Fruit fly (Drosophila melanogaster): ENCODE data around the gene CG9988.

CG9988 gene

DNA sequence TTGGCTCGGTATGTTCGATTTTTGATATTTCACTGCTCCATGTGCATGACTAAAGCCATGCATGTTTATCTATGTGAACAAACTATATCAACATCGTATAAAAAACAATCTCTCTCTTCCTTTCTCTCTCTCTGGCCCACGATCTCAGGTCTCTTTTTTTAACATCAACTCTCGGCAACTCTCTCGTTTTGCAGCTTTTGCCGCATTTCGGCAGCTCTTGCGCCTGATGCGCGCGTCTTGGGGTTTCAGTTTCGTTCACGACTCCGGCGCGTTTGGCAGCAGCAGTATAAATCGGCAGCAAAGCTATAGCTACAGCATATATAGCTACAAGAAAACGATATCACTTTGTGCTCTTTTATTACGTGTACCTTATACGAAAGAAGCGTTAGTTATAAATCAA is 38.6 kb downstream of the CG9988 start, which contains the start of gene snu:
Gene snu (plus strand): TSS at position 254 of the 400 bp plus-strand sequence.
- TF ChIP-seq bab1 (GFP tag; optimal IDR thresholded peaks at IDR 0.05) (no peak), Hr96 (GFP tag; optimal IDR thresholded peaks at IDR 0.05) (no peak), CG7045 (GFP tag; optimal IDR thresholded peaks at IDR 0.05) (no peak), CG12768 (GFP tag; optimal IDR thresholded peaks at IDR 0.05) (no peak), CG1620 (GFP tag; optimal IDR thresholded peaks at IDR 0.05) (no peak), CG5204 (GFP tag; optimal IDR thresholded peaks at IDR 0.05) (no peak), cic (GFP tag; optimal IDR thresholded peaks at IDR 0.05) (no peak), CG33017 (tag; optimal IDR thresholded peaks at IDR 0.05) (no peak), CG7101 (tag; optimal IDR thresholded peaks at IDR 0.05) (no peak), Clk (GFP tag; optimal IDR thresholded peaks at IDR 0.05) (no peak), CG14711 (tag; optimal IDR thresholded peaks at IDR 0.05) (no peak)

DNA sequence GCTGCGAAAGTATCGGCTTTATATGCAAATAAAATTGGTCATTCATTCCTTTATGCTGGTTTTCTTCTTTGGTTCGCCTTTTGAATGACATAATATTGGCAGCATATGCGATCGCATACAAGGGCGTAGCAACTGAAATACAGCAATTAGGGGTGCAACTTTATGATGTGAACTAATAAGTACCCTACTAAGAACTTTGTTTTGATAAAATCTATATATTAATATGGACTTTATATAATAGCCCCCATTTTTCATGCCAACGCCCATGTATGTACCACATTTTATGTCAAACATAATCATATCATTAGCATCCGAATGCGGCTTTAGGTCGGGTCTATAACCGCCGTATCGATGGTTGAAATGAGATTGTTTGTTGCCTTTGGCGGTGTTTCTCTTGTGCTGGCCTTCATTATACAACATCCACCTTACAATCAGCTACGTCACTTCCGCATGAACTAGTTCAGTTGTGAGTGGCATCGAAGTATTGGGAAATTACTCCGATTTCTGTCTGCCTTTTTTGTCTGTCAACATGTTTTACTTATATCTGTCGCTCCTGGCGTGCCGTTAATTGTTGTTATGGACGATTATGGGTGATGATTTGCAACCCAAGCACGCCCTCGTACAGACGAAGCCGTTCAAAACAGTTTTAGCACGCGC is 40.8 kb downstream of the CG9988 start:
- TF ChIP-seq CG11617 (GFP tag; optimal IDR thresholded peaks at IDR 0.05) (no peak), pad (GFP tag; optimal IDR thresholded peaks at IDR 0.05) (no peak), cnc (optimal IDR thresholded peaks at IDR 0.05) (no peak), ovo (GFP tag; optimal IDR thresholded peaks at IDR 0.05) (no peak), CG33017 (tag; optimal IDR thresholded peaks at IDR 0.05) (no peak), tj (GFP tag; optimal IDR thresholded peaks at IDR 0.05) (no peak), CG1620 (GFP tag; optimal IDR thresholded peaks at IDR 0.05) (no peak), Clk (GFP tag; optimal IDR thresholded peaks at IDR 0.05) (no peak)

DNA sequence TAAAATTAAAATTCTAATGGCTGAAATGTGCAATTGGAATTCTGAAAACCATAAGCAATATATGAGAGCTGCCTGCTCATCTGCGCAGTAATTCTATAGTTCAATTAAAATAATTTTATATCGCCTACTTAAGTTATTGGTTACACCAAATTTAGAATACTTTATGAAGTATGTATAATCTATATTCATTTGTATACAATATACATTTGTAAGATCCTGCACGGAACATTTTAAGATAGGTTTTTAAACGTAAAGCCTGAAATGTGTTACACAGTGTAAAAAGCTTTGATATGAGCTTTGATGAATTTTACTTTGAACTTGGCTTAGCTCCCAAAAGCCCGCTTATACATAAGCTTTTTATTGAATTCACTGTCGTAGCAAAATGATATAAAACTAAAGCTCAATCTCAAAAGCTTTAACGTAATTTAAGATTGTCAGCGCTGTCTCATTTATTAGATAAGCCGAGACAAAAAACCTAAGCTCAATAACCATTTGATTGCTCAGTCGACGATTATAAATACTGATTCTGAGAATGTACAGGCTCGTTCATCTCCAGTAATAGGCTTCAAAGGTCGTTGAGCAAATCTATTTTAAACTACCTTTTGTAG is 41.4 kb downstream of the CG9988 start:
- peak; percentile 20 for TF ChIP-seq bab1 (GFP tag; optimal IDR thresholded peaks at IDR 0.05)
- no peak for TF ChIP-seq cic (GFP tag; optimal IDR thresholded peaks at IDR 0.05)
- no peak for TF ChIP-seq CG5204 (GFP tag; optimal IDR thresholded peaks at IDR 0.05)
- no peak for TF ChIP-seq Hr96 (GFP tag; optimal IDR thresholded peaks at IDR 0.05)
- TF ChIP-seq pad (GFP tag; optimal IDR thresholded peaks at IDR 0.05) = no peak
- TF ChIP-seq Mnt (GFP tag; optimal IDR thresholded peaks at IDR 0.05) = no peak
- no peak for TF ChIP-seq tj (GFP tag; optimal IDR thresholded peaks at IDR 0.05)
- no peak for TF ChIP-seq CG11617 (GFP tag; optimal IDR thresholded peaks at IDR 0.05)
- TF ChIP-seq CG7101 (tag; optimal IDR thresholded peaks at IDR 0.05) = peak; percentile 7
- TF ChIP-seq toe (GFP tag; optimal IDR thresholded peaks at IDR 0.05) = no peak
- TF ChIP-seq kay (GFP tag; ENCODE audit: borderline replicate concordance) = peak; percentile 83
- TF ChIP-seq Clk (GFP tag; optimal IDR thresholded peaks at IDR 0.05) = no peak
- TF ChIP-seq CG33017 (tag; optimal IDR thresholded peaks at IDR 0.05) = peak; percentile 13
- no peak for TF ChIP-seq CG7045 (GFP tag; optimal IDR thresholded peaks at IDR 0.05)
- TF ChIP-seq cnc (optimal IDR thresholded peaks at IDR 0.05) = no peak
- TF ChIP-seq CG1620 (GFP tag; optimal IDR thresholded peaks at IDR 0.05) = no peak
- peak; percentile 1 for TF ChIP-seq CG14711 (tag; optimal IDR thresholded peaks at IDR 0.05)
- TF ChIP-seq ovo (GFP tag; optimal IDR thresholded peaks at IDR 0.05) = peak; percentile 20
- no peak for TF ChIP-seq Crg-1 (GFP tag; optimal IDR thresholded peaks at IDR 0.05)
- no peak for TF ChIP-seq CG12768 (GFP tag; optimal IDR thresholded peaks at IDR 0.05)

DNA sequence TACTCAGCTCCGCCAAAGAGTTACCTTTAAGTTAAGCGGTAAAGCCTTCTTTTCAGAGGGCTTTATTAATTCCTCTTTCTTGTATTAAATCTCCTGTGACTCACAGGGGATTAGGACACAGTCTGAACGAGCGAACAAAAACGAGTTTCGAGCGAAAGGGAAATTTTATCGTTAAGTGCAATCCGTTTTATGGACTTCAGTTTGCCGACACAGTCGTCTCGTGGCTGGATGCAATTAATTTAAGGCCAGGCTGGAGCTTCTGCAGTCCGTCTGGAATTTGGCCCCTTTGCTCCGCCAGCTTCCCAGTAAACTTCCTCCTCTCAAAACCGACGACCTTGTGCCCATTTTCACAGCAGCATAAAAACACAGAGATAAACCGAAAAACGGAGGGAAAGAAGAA is 43.4 kb downstream of the CG9988 start:
- TF ChIP-seq CG1620 (GFP tag; optimal IDR thresholded peaks at IDR 0.05) = no peak
- no peak for TF ChIP-seq tj (GFP tag; optimal IDR thresholded peaks at IDR 0.05)
- TF ChIP-seq CG11617 (GFP tag; optimal IDR thresholded peaks at IDR 0.05) = no peak
- no peak for TF ChIP-seq cnc (optimal IDR thresholded peaks at IDR 0.05)

dm6 chr3R:28681834-28682464 is 45.7 kb downstream of the CG9988 start:
- peak; percentile 56 for TF ChIP-seq Mnt (GFP tag; optimal IDR thresholded peaks at IDR 0.05)
- peak; percentile 72 for TF ChIP-seq CG12768 (GFP tag; optimal IDR thresholded peaks at IDR 0.05)
- no peak for TF ChIP-seq cnc (optimal IDR thresholded peaks at IDR 0.05)
- TF ChIP-seq cic (GFP tag; optimal IDR thresholded peaks at IDR 0.05) = peak; percentile 46
- no peak for TF ChIP-seq CG11617 (GFP tag; optimal IDR thresholded peaks at IDR 0.05)
- peak; percentile 4 for TF ChIP-seq kay (GFP tag; ENCODE audit: borderline replicate concordance)
- peak; percentile 38 for TF ChIP-seq tj (GFP tag; optimal IDR thresholded peaks at IDR 0.05)
- TF ChIP-seq CG5204 (GFP tag; optimal IDR thresholded peaks at IDR 0.05) = no peak
- TF ChIP-seq Clk (GFP tag; optimal IDR thresholded peaks at IDR 0.05) = no peak

dm6 chr3R:28685558-28685957 is 49.3 kb downstream of the CG9988 start:
- no peak for TF ChIP-seq ovo (GFP tag; optimal IDR thresholded peaks at IDR 0.05)
- no peak for TF ChIP-seq CG7101 (tag; optimal IDR thresholded peaks at IDR 0.05)
- no peak for TF ChIP-seq CG11617 (GFP tag; optimal IDR thresholded peaks at IDR 0.05)
- no peak for TF ChIP-seq cnc (optimal IDR thresholded peaks at IDR 0.05)
- no peak for TF ChIP-seq tj (GFP tag; optimal IDR thresholded peaks at IDR 0.05)
- TF ChIP-seq pad (GFP tag; optimal IDR thresholded peaks at IDR 0.05) = no peak
- no peak for TF ChIP-seq CG5204 (GFP tag; optimal IDR thresholded peaks at IDR 0.05)
- no peak for TF ChIP-seq CG1620 (GFP tag; optimal IDR thresholded peaks at IDR 0.05)
- TF ChIP-seq toe (GFP tag; optimal IDR thresholded peaks at IDR 0.05) = no peak
- no peak for TF ChIP-seq bab1 (GFP tag; optimal IDR thresholded peaks at IDR 0.05)
- no peak for TF ChIP-seq kay (GFP tag; ENCODE audit: borderline replicate concordance)
- TF ChIP-seq Hr96 (GFP tag; optimal IDR thresholded peaks at IDR 0.05) = no peak
- TF ChIP-seq Clk (GFP tag; optimal IDR thresholded peaks at IDR 0.05) = no peak
- TF ChIP-seq CG12768 (GFP tag; optimal IDR thresholded peaks at IDR 0.05) = no peak
- no peak for TF ChIP-seq Crg-1 (GFP tag; optimal IDR thresholded peaks at IDR 0.05)

Measured in whole organism, adult.